Fruit fly (Drosophila melanogaster) whole organism, wandering third instar larva: ENCODE results near the gene Prosbeta3.
A peak's percentile ranks its signal among the peaks of the same experiment; 100 is the strongest.

Source experiments
- Abd-B ChIP-seq: fragments of >200 bp; optimal IDR thresholded peaks from 2 replicates; lab custom pipeline; 2017; ENCODE audit warnings: missing biosample characterization, missing genetic modification characterization
- CG32264 ChIP-seq: fragments of 200-800 bp; sonication (Bioruptor generic); optimal IDR thresholded peaks from 2 replicates; lab custom pipeline; 2016; ENCODE audit warnings: missing biosample characterization, missing genetic modification characterization
- CG9705 ChIP-seq: fragments of 200-800 bp; sonication (Bioruptor generic); optimal IDR thresholded peaks from 2 replicates; lab custom pipeline; 2018; ENCODE audit warnings: missing biosample characterization, mild to moderate bottlenecking, missing genetic modification characterization
- CrebA ChIP-seq: fragments of 200-800 bp; sonication (Bioruptor generic); optimal IDR thresholded peaks from 2 replicates; lab custom pipeline; 2016; ENCODE audit warnings: missing biosample characterization, mild to moderate bottlenecking, missing genetic modification characterization, borderline replicate concordance
- Dfd ChIP-seq: fragments of >200 bp; optimal IDR thresholded peaks from 2 replicates; lab custom pipeline; 2017; ENCODE audit warnings: missing biosample characterization, missing genetic modification characterization
- Dif ChIP-seq: fragments of 200-275, 200-300 bp; sonication (Bioruptor generic); optimal IDR thresholded peaks from 2 replicates; lab custom pipeline; 2018; ENCODE audit warnings: missing biosample characterization, missing genetic modification characterization; ENCODE audit not compliant: partially characterized antibody
- GATAd ChIP-seq: sonication (Bioruptor generic); optimal IDR thresholded peaks from 2 replicates; lab custom pipeline; 2016; ENCODE audit warnings: missing biosample characterization, missing genetic modification characterization
- HLH106 ChIP-seq: fragments of 200-800 bp; optimal IDR thresholded peaks from 3 replicates; lab custom pipeline; 2019; ENCODE audit warnings: missing biosample characterization, mild to moderate bottlenecking, missing genetic modification characterization, moderate library complexity
- Hnf4 ChIP-seq: fragments of 200-800 bp; sonication (Bioruptor generic); optimal IDR thresholded peaks from 2 replicates; lab custom pipeline; 2016; ENCODE audit warnings: missing biosample characterization, mild to moderate bottlenecking, missing genetic modification characterization
- Hr78 ChIP-seq: fragments of >200 bp; optimal IDR thresholded peaks from 2 replicates; lab custom pipeline; 2017; ENCODE audit warnings: missing biosample characterization, missing genetic modification characterization
- Hr83 ChIP-seq: fragments of 200-300 bp; sonication (Bioruptor generic); optimal IDR thresholded peaks from 2 replicates; lab custom pipeline; 2016; ENCODE audit warnings: missing biosample characterization, mild to moderate bottlenecking, missing genetic modification characterization, moderate library complexity; ENCODE audit not compliant: poor library complexity, severe bottlenecking
- Jra ChIP-seq: sonication (Bioruptor generic); optimal IDR thresholded peaks from 2 replicates; lab custom pipeline; 2016; ENCODE audit warnings: missing biosample characterization, missing genetic modification characterization
- Mio ChIP-seq: sonication (Bioruptor generic); optimal IDR thresholded peaks from 2 replicates; lab custom pipeline; 2016; ENCODE audit warnings: missing biosample characterization, missing genetic modification characterization
- Myc ChIP-seq: fragments of >200 bp; optimal IDR thresholded peaks from 2 replicates; lab custom pipeline; 2017
- N ChIP-seq: fragments of >200 bp; optimal IDR thresholded peaks from 2 replicates; lab custom pipeline; 2018; ENCODE audit warnings: missing biosample characterization, missing external identifiers, missing genetic modification characterization
- OdsH ChIP-seq: fragments of 200-800 bp; sonication (Bioruptor generic); optimal IDR thresholded peaks from 2 replicates; lab custom pipeline; 2016; ENCODE audit warnings: missing biosample characterization, mild to moderate bottlenecking, missing genetic modification characterization
- Rel ChIP-seq, 2 experiments: fragments of 200-800 bp; sonication (Bioruptor generic) in 1 of 2; optimal IDR thresholded peaks; 2 replicates in 1 of 2; 3 replicates in 1 of 2; lab custom pipeline; 2016 to 2019; ENCODE audit warnings: mild to moderate bottlenecking in 2 of 2, missing biosample characterization in 2 of 2, missing genetic modification characterization in 2 of 2, moderate library complexity in 1 of 2
- Sp1 ChIP-seq: fragments of 200-800 bp; sonication (Bioruptor generic); optimal IDR thresholded peaks from 3 replicates; lab custom pipeline; 2019; ENCODE audit warnings: missing biosample characterization, mild to moderate bottlenecking, missing genetic modification characterization, moderate library complexity
- Vsx2 ChIP-seq: fragments of 200-300, 225-300 bp; sonication (Bioruptor generic); optimal IDR thresholded peaks from 2 replicates; lab custom pipeline; 2018; ENCODE audit warnings: missing biosample characterization, missing genetic modification characterization; ENCODE audit not compliant: partially characterized antibody
- br ChIP-seq: fragments of 200-800 bp; sonication (Bioruptor generic); optimal IDR thresholded peaks from 2 replicates; lab custom pipeline; 2016; ENCODE audit warnings: missing biosample characterization, missing genetic modification characterization
- brk ChIP-seq: fragments of 200-800 bp; sonication (Bioruptor generic); optimal IDR thresholded peaks from 2 replicates; lab custom pipeline; 2016; ENCODE audit warnings: missing biosample characterization, mild to moderate bottlenecking, missing genetic modification characterization
- dl ChIP-seq, 2 experiments: fragments of 175-275, 200-275 bp in 1 of 2; fragments of 200-275 bp in 1 of 2; sonication (Bioruptor generic); optimal IDR thresholded peaks; lab custom pipeline; 2018; ENCODE audit warnings: mild to moderate bottlenecking in 2 of 2, missing biosample characterization in 2 of 2, missing genetic modification characterization in 2 of 2, moderate library complexity in 2 of 2; ENCODE audit not compliant: partially characterized antibody in 2 of 2, insufficient read depth in 1 of 2
- dmrt93B ChIP-seq: fragments of 200-800 bp; sonication (Bioruptor generic); optimal IDR thresholded peaks from 2 replicates; lab custom pipeline; 2018; ENCODE audit warnings: missing biosample characterization, mild to moderate bottlenecking, missing genetic modification characterization
- dsf ChIP-seq: sonication (Bioruptor generic); optimal IDR thresholded peaks from 2 replicates; lab custom pipeline; 2016; ENCODE audit warnings: missing biosample characterization, missing genetic modification characterization, borderline replicate concordance
- ey ChIP-seq: fragments of 200-800 bp; sonication (Bioruptor generic); optimal IDR thresholded peaks from 2 replicates; lab custom pipeline; 2016; ENCODE audit warnings: missing biosample characterization, missing genetic modification characterization
- foxo ChIP-seq, 2 experiments: fragments of 200-800 bp; sonication (Bioruptor generic); optimal IDR thresholded peaks; 2 replicates in 1 of 2; 3 replicates in 1 of 2; lab custom pipeline; 2016 to 2017; ENCODE audit warnings: missing biosample characterization in 2 of 2, missing genetic modification characterization in 2 of 2
- fru ChIP-seq: fragments of 200-800 bp; sonication (Bioruptor generic); optimal IDR thresholded peaks from 3 replicates; lab custom pipeline; 2016; ENCODE audit warnings: missing biosample characterization, mild to moderate bottlenecking, missing genetic modification characterization
- h ChIP-seq: fragments of 200-800 bp; sonication (Bioruptor generic); optimal IDR thresholded peaks from 3 replicates; lab custom pipeline; 2016; ENCODE audit warnings: missing biosample characterization, mild to moderate bottlenecking, missing genetic modification characterization
- jim ChIP-seq: fragments of 175-275, 200-325 bp; sonication (Bioruptor generic); optimal IDR thresholded peaks from 2 replicates; lab custom pipeline; 2016; ENCODE audit warnings: missing biosample characterization, mild to moderate bottlenecking, missing genetic modification characterization
- lola ChIP-seq: fragments of >200 bp; optimal IDR thresholded peaks from 2 replicates; lab custom pipeline; 2017; ENCODE audit warnings: missing biosample characterization, missing genetic modification characterization
- pan ChIP-seq: fragments of >200 bp; optimal IDR thresholded peaks from 2 replicates; lab custom pipeline; 2017
- psq ChIP-seq: fragments of 200-800 bp; sonication (Bioruptor generic); optimal IDR thresholded peaks from 3 replicates; lab custom pipeline; 2017; ENCODE audit warnings: missing biosample characterization, mild to moderate bottlenecking, missing genetic modification characterization, moderate library complexity
- rgr ChIP-seq: fragments of 200-800 bp; sonication (Bioruptor generic); optimal IDR thresholded peaks from 3 replicates; lab custom pipeline; 2016; ENCODE audit warnings: missing biosample characterization, mild to moderate bottlenecking, missing genetic modification characterization
- sage ChIP-seq: fragments of 200-800 bp; sonication (Bioruptor generic); optimal IDR thresholded peaks from 2 replicates; lab custom pipeline; 2016; ENCODE audit warnings: missing biosample characterization, mild to moderate bottlenecking, missing genetic modification characterization
- sv ChIP-seq: fragments of 200-800 bp; sonication (Bioruptor generic); optimal IDR thresholded peaks from 3 replicates; lab custom pipeline; 2016; ENCODE audit warnings: missing biosample characterization, missing genetic modification characterization
- tai ChIP-seq: sonication (Bioruptor generic); optimal IDR thresholded peaks from 2 replicates; lab custom pipeline; 2016; ENCODE audit warnings: missing biosample characterization, missing genetic modification characterization
- usp ChIP-seq: fragments of >200 bp; optimal IDR thresholded peaks from 2 replicates; lab custom pipeline; 2017; ENCODE audit warnings: missing biosample characterization, missing genetic modification characterization
- woc ChIP-seq: sonication (Bioruptor generic); optimal IDR thresholded peaks from 2 replicates; lab custom pipeline; 2016; ENCODE audit warnings: missing biosample characterization, mild to moderate bottlenecking, missing genetic modification characterization

Prosbeta3 gene

DNA sequence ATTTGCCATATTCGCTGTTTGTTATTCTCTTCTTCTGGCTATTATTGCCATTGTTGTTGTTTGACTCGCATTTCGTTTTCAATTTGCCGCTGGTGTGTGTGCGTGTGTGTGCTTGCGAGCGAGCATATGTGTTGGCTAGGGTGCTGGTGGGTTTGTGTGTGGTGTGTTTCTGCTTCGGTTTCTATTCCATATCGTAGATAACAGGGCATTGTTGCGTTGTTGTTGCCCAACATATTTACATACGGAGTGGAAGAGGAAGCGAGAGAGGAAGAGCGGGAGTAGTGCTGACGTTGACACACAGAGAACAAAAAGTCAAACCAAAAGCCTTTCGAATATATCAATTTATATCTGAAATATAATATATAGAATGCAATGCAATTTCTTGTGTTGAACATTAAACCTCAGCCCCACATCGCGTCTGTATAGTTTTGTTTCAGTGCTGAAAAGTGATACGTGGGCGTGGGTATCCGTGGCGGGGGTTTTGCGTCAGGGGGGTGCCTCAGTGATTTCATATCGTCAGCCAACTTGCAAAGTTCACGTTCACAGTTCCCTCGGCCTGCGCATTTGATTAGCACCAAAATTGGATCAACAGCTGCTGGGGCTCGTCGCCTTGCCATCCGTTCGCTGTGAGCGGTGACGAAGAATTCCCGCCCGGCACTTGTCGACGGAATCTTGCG lies 48.6 kb upstream of the Prosbeta3 start:
- TF ChIP-seq Rel (GFP tag; optimal IDR thresholded peaks at IDR 0.05; lab: Kevin White, UChicago) (no peak), Rel (tag; optimal IDR thresholded peaks at IDR 0.05; lab: Kevin White, UChicago) (no peak), Hr83 (no peak), Dif (GFP tag; lab: Kevin White, UChicago) (no peak), GATAd (GFP tag; lab: Kevin White, UChicago) (no peak), N (GFP tag; lab: Kevin White, UChicago) (no peak), Hr78 (GFP tag; lab: Kevin White, UChicago) (no peak), jim (GFP tag; lab: Kevin White, UChicago) (no peak), Jra (GFP tag; lab: Kevin White, UChicago) (peak; percentile 4), Vsx2 (GFP tag; lab: Kevin White, UChicago) (no peak), pan (no peak), Myc (lab: Kevin White, UChicago) (no peak), Sp1 (no peak), ey (GFP tag; lab: Kevin White, UChicago) (no peak), dsf (GFP tag; lab: Kevin White, UChicago) (no peak), usp (GFP tag; lab: Kevin White, UChicago) (no peak), br (GFP tag; lab: Kevin White, UChicago) (no peak), CG32264 (GFP tag; lab: Kevin White, UChicago) (no peak), dmrt93B (GFP tag; lab: Kevin White, UChicago) (peak; percentile 22), fru (GFP tag; lab: Kevin White, UChicago) (no peak), woc (GFP tag; lab: Kevin White, UChicago) (no peak), sv (GFP tag; lab: Kevin White, UChicago) (peak; percentile 27), Dfd (GFP tag; lab: Kevin White, UChicago) (no peak), sage (GFP tag; lab: Kevin White, UChicago) (peak; percentile 22), HLH106 (tag; lab: Kevin White, UChicago) (peak; percentile 18), Abd-B (GFP tag; lab: Kevin White, UChicago) (no peak), Mio (GFP tag; lab: Kevin White, UChicago) (no peak), CrebA (GFP tag; lab: Kevin White, UChicago) (no peak), foxo (GFP tag; optimal IDR thresholded peaks at IDR 0.05; lab: Kevin White, UChicago) (peak in 1 of 2 experiments; percentile 46), CG9705 (GFP tag; lab: Kevin White, UChicago) (no peak), rgr (GFP tag; lab: Kevin White, UChicago) (peak; percentile 5), tai (GFP tag; lab: Kevin White, UChicago) (no peak), dl (GFP tag; optimal IDR thresholded peaks at IDR 0.05; lab: Kevin White, UChicago; ENCODE audit: insufficient read depth in 1 of 2, partially characterized antibody in 2 of 2) (no peak), Hnf4 (no peak), h (GFP tag; lab: Kevin White, UChicago) (no peak), OdsH (peak; percentile 52), lola (no peak), brk (GFP tag; lab: Kevin White, UChicago) (no peak), psq (GFP tag; lab: Kevin White, UChicago) (no peak)

DNA sequence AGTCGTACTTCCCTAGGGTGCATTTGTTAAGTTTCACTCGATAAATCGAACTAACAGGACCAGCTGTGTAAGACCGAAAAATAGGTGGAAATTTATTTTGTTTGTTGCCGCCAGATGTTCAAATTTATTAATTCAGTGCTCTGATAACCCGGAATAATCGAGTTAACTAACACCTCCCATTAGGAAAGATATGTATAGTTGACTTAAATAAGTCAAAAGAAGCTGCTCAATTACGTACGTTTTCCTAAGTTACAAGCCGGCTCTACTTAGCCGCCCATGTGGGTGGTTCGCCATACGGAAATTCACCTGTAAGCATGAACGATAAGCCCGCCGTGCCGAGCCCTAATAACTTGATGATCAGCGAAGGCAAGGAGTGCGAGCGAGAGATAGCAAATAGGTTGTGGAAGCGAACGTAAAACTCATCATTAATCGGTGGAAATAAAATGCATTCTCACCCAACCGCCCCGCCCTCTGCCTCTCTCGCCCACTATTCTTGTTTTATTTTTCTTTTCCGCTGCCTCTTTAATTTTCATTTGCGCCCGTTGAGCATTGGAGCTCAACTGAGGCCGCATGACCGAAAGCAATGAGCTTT lies 47.9 kb upstream of the Prosbeta3 start:
- TF ChIP-seq ey (GFP tag; lab: Kevin White, UChicago): peak; percentile 71
- TF ChIP-seq Hr83: peak; percentile 45
- TF ChIP-seq CG32264 (GFP tag; lab: Kevin White, UChicago): peak; percentile 50
- peak; percentile 51 for TF ChIP-seq h (GFP tag; lab: Kevin White, UChicago)
- TF ChIP-seq dmrt93B (GFP tag; lab: Kevin White, UChicago): peak; percentile 66
- peak; percentile 42 for TF ChIP-seq psq (GFP tag; lab: Kevin White, UChicago)
- peak; percentile 57 for TF ChIP-seq Sp1
- TF ChIP-seq rgr (GFP tag; lab: Kevin White, UChicago): peak; percentile 24
- peak; percentile 66 for TF ChIP-seq br (GFP tag; lab: Kevin White, UChicago)
- TF ChIP-seq foxo (GFP tag; optimal IDR thresholded peaks at IDR 0.05; lab: Kevin White, UChicago): peak in 1 of 2 experiments; percentile 73
- peak; percentile 76 for TF ChIP-seq fru (GFP tag; lab: Kevin White, UChicago)
- TF ChIP-seq GATAd (GFP tag; lab: Kevin White, UChicago): no peak
- TF ChIP-seq lola: no peak
- peak; percentile 75 for TF ChIP-seq Dif (GFP tag; lab: Kevin White, UChicago)
- TF ChIP-seq N (GFP tag; lab: Kevin White, UChicago): no peak
- TF ChIP-seq HLH106 (tag; lab: Kevin White, UChicago): peak; percentile 72
- peak; percentile 50 for TF ChIP-seq woc (GFP tag; lab: Kevin White, UChicago)
- TF ChIP-seq tai (GFP tag; lab: Kevin White, UChicago): no peak
- TF ChIP-seq CrebA (GFP tag; lab: Kevin White, UChicago): no peak
- TF ChIP-seq CG9705 (GFP tag; lab: Kevin White, UChicago): peak; percentile 4
